Comparison of ENCODE assay signal across 2 worm cellular contexts in genomic region chrIV:1657069-1657468, ce11.
TF ChIP-seq lines count a peak whose summit lies in the region.

No protein-coding gene starts in this region.

TF ChIP-seq in whole organism, L1 larva, 84 proteins besides CTCF, POLR2A, EP300 and RAD21 (continued from another document):
- peak; percentile 28 for TF ChIP-seq blmp-1 (tag; optimal IDR thresholded peaks at IDR 0.05; lab: Kevin White, UChicago)
- no peak for TF ChIP-seq efl-1 (optimal IDR thresholded peaks at IDR 0.05; lab: Kevin White, UChicago)
- TF ChIP-seq efl-1 (GFP tag; optimal IDR thresholded peaks at IDR 0.05 in 1 of 2; lab: Kevin White, UChicago): peak in 1 of 2 experiments; percentile 3
- no peak for TF ChIP-seq tlp-1 (tag; optimal IDR thresholded peaks at IDR 0.05; lab: Kevin White, UChicago)
- TF ChIP-seq lin-35 (GFP tag; optimal IDR thresholded peaks at IDR 0.05; lab: Kevin White, UChicago): peak in 1 of 2 experiments; percentile 25
- no peak for TF ChIP-seq ceh-88 (GFP tag; IDR thresholded peaks at IDR 0.05; lab: Robert Waterston, UW)
- no peak for TF ChIP-seq grh-1 (GFP tag; IDR thresholded peaks at IDR 0.05; lab: Robert Waterston, UW)
- TF ChIP-seq elt-2 (tag; optimal IDR thresholded peaks at IDR 0.05; lab: Kevin White, UChicago): no peak
- TF ChIP-seq zag-1 (tag; optimal IDR thresholded peaks at IDR 0.05; lab: Kevin White, UChicago): no peak

TF ChIP-seq in whole organism, L4 larva, 104 proteins besides CTCF, POLR2A, EP300 and RAD21 (continued from another document):
- TF ChIP-seq mdl-1 (tag; optimal IDR thresholded peaks at IDR 0.05; lab: Kevin White, UChicago) (peak in 1 of 2 experiments; percentile 14), nhr-11 (tag; optimal IDR thresholded peaks at IDR 0.05; lab: Kevin White, UChicago) (no peak), hlh-30 (tag; optimal IDR thresholded peaks at IDR 0.05; lab: Kevin White, UChicago; ENCODE audit: insufficient read depth) (peak; percentile 74)
TF ChIP-seq in whole organism, L4 larva: peak in this region for 9.
